Fruit fly (Drosophila melanogaster) whole organism, embryonic: ENCODE results near the gene CG13962.

Source experiments
- Antp ChIP-seq: fragments of 200-800 bp; sonication (Bioruptor generic); optimal IDR thresholded peaks from 3 replicates; lab custom pipeline; 2016; ENCODE audit warnings: missing biosample characterization, missing genetic modification characterization
- BEAF-32 ChIP-seq: fragments of 200-800 bp; sonication (Bioruptor generic); optimal IDR thresholded peaks from 3 replicates; lab custom pipeline; 2017; ENCODE audit warnings: missing biosample characterization, missing genetic modification characterization, mild to moderate bottlenecking, moderate library complexity, missing genetic modification reagents
- CG11085 ChIP-seq: fragments of 200-800 bp; sonication (Bioruptor generic); IDR thresholded peaks from 2 replicates; pipeline ENCODE4 v1.3.6; 2022; ENCODE audit warnings: missing biosample characterization, missing genetic modification characterization
- CG12391 ChIP-seq: fragments of 200-800 bp; sonication (Bioruptor generic); optimal IDR thresholded peaks from 3 replicates; lab custom pipeline; 2018; ENCODE audit warnings: missing biosample characterization, mild to moderate bottlenecking, missing genetic modification characterization, moderate library complexity
- CG13123 ChIP-seq: fragments of 200-800 bp; sonication (Bioruptor generic); optimal IDR thresholded peaks from 2 replicates; lab custom pipeline; 2016; ENCODE audit warnings: missing biosample characterization, missing genetic modification characterization
- CG13775 ChIP-seq: fragments of 200-800 bp; sonication (Bioruptor generic); optimal IDR thresholded peaks from 3 replicates; lab custom pipeline; 2017; ENCODE audit warnings: missing biosample characterization, mild to moderate bottlenecking, missing genetic modification characterization
- CG1529 ChIP-seq: fragments of 200-800 bp; sonication (Bioruptor generic); optimal IDR thresholded peaks from 3 replicates; lab custom pipeline; 2018; ENCODE audit warnings: missing biosample characterization, missing genetic modification characterization
- CG16779 ChIP-seq: fragments of 200-800 bp; sonication (Bioruptor generic); IDR thresholded peaks from 2 replicates; pipeline ENCODE4 v1.3.6; 2022; ENCODE audit warnings: missing biosample characterization, missing genetic modification characterization
- CG16815 ChIP-seq: fragments of 200-800 bp; sonication (Bioruptor generic); optimal IDR thresholded peaks from 3 replicates; lab custom pipeline; 2017; ENCODE audit warnings: missing biosample characterization, mild to moderate bottlenecking, missing genetic modification characterization
- CG16863 ChIP-seq: fragments of 200-800 bp; sonication (Bioruptor generic); optimal IDR thresholded peaks from 3 replicates; lab custom pipeline; 2016; ENCODE audit warnings: missing biosample characterization, missing genetic modification characterization
- CG17568 ChIP-seq: fragments of 200-800 bp; sonication (Bioruptor generic); optimal IDR thresholded peaks from 2 replicates; lab custom pipeline; 2018; ENCODE audit warnings: missing biosample characterization, mild to moderate bottlenecking, missing genetic modification characterization, moderate library complexity
- CG17802 ChIP-seq: fragments of 200-800 bp; sonication (Bioruptor generic); optimal IDR thresholded peaks from 2 replicates; lab custom pipeline; 2018; ENCODE audit warnings: missing biosample characterization, mild to moderate bottlenecking, missing genetic modification characterization, moderate library complexity
- CG17829 ChIP-seq: fragments of 200-800 bp; optimal IDR thresholded peaks from 2 replicates; lab custom pipeline; 2019; ENCODE audit warnings: missing biosample characterization, mild to moderate bottlenecking, missing genetic modification characterization, moderate library complexity
- CG18764 ChIP-seq: fragments of 200-800 bp; sonication (Bioruptor generic); optimal IDR thresholded peaks from 3 replicates; lab custom pipeline; 2016; ENCODE audit warnings: missing biosample characterization, missing genetic modification characterization
- CG2889 ChIP-seq: fragments of 200-800 bp; sonication (Bioruptor generic); IDR thresholded peaks from 3 replicates; pipeline ENCODE4 v1.3.6; 2022; ENCODE audit warnings: missing biosample characterization, missing genetic modification characterization
- CG32772 ChIP-seq: fragments of 200-800 bp; sonication (Bioruptor generic); IDR thresholded peaks from 2 replicates; pipeline ENCODE4 v1.3.6; 2022; ENCODE audit warnings: missing biosample characterization, missing genetic modification characterization
- CG4730 ChIP-seq: fragments of 200-800 bp; sonication (Bioruptor generic); IDR thresholded peaks from 2 replicates; pipeline ENCODE4 v1.3.6; 2022; ENCODE audit warnings: missing biosample characterization, missing genetic modification characterization
- CG7357 ChIP-seq: fragments of 200-800 bp; sonication (Bioruptor generic); IDR thresholded peaks from 3 replicates; pipeline ENCODE4 v1.3.6; 2022; ENCODE audit warnings: missing biosample characterization, missing genetic modification characterization
- CG7786 ChIP-seq: fragments of 200-800 bp; sonication (Bioruptor generic); optimal IDR thresholded peaks from 2 replicates; lab custom pipeline; 2016; ENCODE audit warnings: missing biosample characterization, missing genetic modification characterization
- CG8290 ChIP-seq, 3 experiments: fragments of 200-800 bp; sonication (Bioruptor generic); optimal IDR thresholded peaks; 2 replicates each; lab custom pipeline; 2016 to 2019; ENCODE audit warnings: missing biosample characterization in 3 of 3, missing genetic modification characterization in 3 of 3, mild to moderate bottlenecking in 2 of 3, moderate library complexity in 1 of 3
- CG8359 ChIP-seq: fragments of 200-800 bp; sonication (Bioruptor generic); optimal IDR thresholded peaks from 2 replicates; lab custom pipeline; 2017; ENCODE audit warnings: missing biosample characterization, mild to moderate bottlenecking, missing genetic modification characterization, borderline replicate concordance
- CG8388 ChIP-seq: fragments of 200-800 bp; sonication (Bioruptor generic); optimal IDR thresholded peaks from 2 replicates; lab custom pipeline; 2019; ENCODE audit warnings: missing biosample characterization, mild to moderate bottlenecking, missing genetic modification characterization, moderate library complexity
- Deaf1 ChIP-seq: fragments of 200-800 bp; optimal IDR thresholded peaks from 3 replicates; lab custom pipeline; 2019; ENCODE audit warnings: missing biosample characterization, mild to moderate bottlenecking, missing genetic modification characterization, moderate library complexity
- Dll ChIP-seq: fragments of 200-800 bp; sonication (Bioruptor generic); IDR thresholded peaks from 4 replicates; pipeline ENCODE4 v1.3.6; 2022; ENCODE audit warnings: missing biosample characterization, missing genetic modification characterization; ENCODE audit not compliant: partially characterized antibody
- Elba2 ChIP-seq: fragments of 200-800 bp; sonication (Bioruptor generic); optimal IDR thresholded peaks from 3 replicates; lab custom pipeline; 2016; ENCODE audit warnings: missing biosample characterization, missing genetic modification characterization
- NK7.1 ChIP-seq: fragments of 200-800 bp; sonication (Bioruptor generic); optimal IDR thresholded peaks from 3 replicates; lab custom pipeline; 2016; ENCODE audit warnings: missing biosample characterization, missing genetic modification characterization
- Neu2 ChIP-seq: fragments of 200-800 bp; sonication (Bioruptor generic); optimal IDR thresholded peaks from 3 replicates; lab custom pipeline; 2016; ENCODE audit warnings: missing biosample characterization, missing genetic modification characterization, borderline replicate concordance
- Nf-YA ChIP-seq: fragments of 200-800 bp; sonication (Bioruptor generic); IDR thresholded peaks from 2 replicates; pipeline ENCODE4 v1.3.6; 2022; ENCODE audit warnings: missing biosample characterization, missing genetic modification characterization
- Rfx ChIP-seq: fragments of 200-800 bp; sonication (Bioruptor generic); IDR thresholded peaks from 2 replicates; pipeline ENCODE4 v1.3.6; 2022; ENCODE audit warnings: missing biosample characterization, missing genetic modification characterization
- Xbp1 ChIP-seq: fragments of 200-800 bp; sonication (Bioruptor generic); optimal IDR thresholded peaks from 3 replicates; lab custom pipeline; 2016; ENCODE audit warnings: missing biosample characterization, mild to moderate bottlenecking, missing genetic modification characterization
- Xrp1 ChIP-seq: fragments of 200-800 bp; sonication (Bioruptor generic); IDR thresholded peaks from 2 replicates; pipeline ENCODE4 v1.3.6; 2022; ENCODE audit warnings: missing biosample characterization, missing genetic modification characterization
- ab ChIP-seq: fragments of 200-800 bp; sonication (Bioruptor generic); optimal IDR thresholded peaks from 2 replicates; lab custom pipeline; 2016; ENCODE audit warnings: missing biosample characterization, missing genetic modification characterization
- ap ChIP-seq: fragments of 200-800 bp; sonication (Bioruptor generic); IDR thresholded peaks from 2 replicates; pipeline ENCODE4 v1.3.6; 2022; ENCODE audit warnings: missing biosample characterization, missing genetic modification characterization
- bab2 ChIP-seq: fragments of 200-800 bp; sonication (Bioruptor generic); optimal IDR thresholded peaks from 2 replicates; lab custom pipeline; 2016; ENCODE audit warnings: missing biosample characterization, missing genetic modification characterization
- btn ChIP-seq: fragments of 200-800 bp; sonication (Bioruptor generic); optimal IDR thresholded peaks from 2 replicates; lab custom pipeline; 2016; ENCODE audit warnings: missing biosample characterization, missing genetic modification characterization
- cwo ChIP-seq: fragments of 200-800 bp; sonication (Bioruptor generic); optimal IDR thresholded peaks from 3 replicates; lab custom pipeline; 2017; ENCODE audit warnings: missing biosample characterization, missing genetic modification characterization, mild to moderate bottlenecking, moderate library complexity, missing genetic modification reagents
- da ChIP-seq: fragments of 200-800 bp; sonication (Bioruptor generic); optimal IDR thresholded peaks from 2 replicates; lab custom pipeline; 2016; ENCODE audit warnings: missing biosample characterization, missing genetic modification characterization
- eve ChIP-seq, 2 experiments: fragments of >200 bp; optimal IDR thresholded peaks; 2 replicates each; lab custom pipeline; 2017; ENCODE audit warnings: missing biosample characterization in 2 of 2, missing genetic modification characterization in 2 of 2
- fru ChIP-seq: fragments of >200 bp; optimal IDR thresholded peaks from 2 replicates; lab custom pipeline; 2017
- h ChIP-seq: fragments of >200 bp; optimal IDR thresholded peaks from 2 replicates; lab custom pipeline; 2017
- ham ChIP-seq: fragments of 200-800 bp; sonication (Bioruptor generic); IDR thresholded peaks from 2 replicates; pipeline ENCODE4 v1.3.6; 2022; ENCODE audit warnings: missing biosample characterization, missing genetic modification characterization
- ind ChIP-seq: fragments of 200-800 bp; sonication (Bioruptor generic); optimal IDR thresholded peaks from 3 replicates; lab custom pipeline; 2016; ENCODE audit warnings: missing biosample characterization, missing genetic modification characterization
- mirr ChIP-seq: fragments of 200-800 bp; sonication (Bioruptor generic); optimal IDR thresholded peaks from 3 replicates; lab custom pipeline; 2018; ENCODE audit warnings: missing biosample characterization, mild to moderate bottlenecking, missing genetic modification characterization
- mld ChIP-seq: fragments of 200-800 bp; sonication (Bioruptor generic); IDR thresholded peaks from 3 replicates; pipeline ENCODE4 v1.3.6; 2022; ENCODE audit warnings: missing biosample characterization, missing genetic modification characterization; ENCODE audit not compliant: partially characterized antibody
- nerfin-1 ChIP-seq: fragments of 200-800 bp; sonication (Bioruptor generic); optimal IDR thresholded peaks from 3 replicates; lab custom pipeline; 2019; ENCODE audit warnings: missing biosample characterization, mild to moderate bottlenecking, missing genetic modification characterization, moderate library complexity
- oc ChIP-seq: fragments of 200-800 bp; sonication (Bioruptor generic); optimal IDR thresholded peaks from 2 replicates; lab custom pipeline; 2018; ENCODE audit warnings: missing biosample characterization, mild to moderate bottlenecking, missing genetic modification characterization, moderate library complexity
- pb ChIP-seq: fragments of 200-800 bp; sonication (Bioruptor generic); optimal IDR thresholded peaks from 3 replicates; lab custom pipeline; 2016; ENCODE audit warnings: missing biosample characterization, missing genetic modification characterization
- shn ChIP-seq: fragments of 200-800 bp; sonication (Bioruptor generic); optimal IDR thresholded peaks from 3 replicates; lab custom pipeline; 2016; ENCODE audit warnings: missing biosample characterization, missing genetic modification characterization
- sob ChIP-seq: fragments of 200-800 bp; sonication (Bioruptor generic); IDR thresholded peaks from 2 replicates; pipeline ENCODE4 v1.3.6; 2022; ENCODE audit warnings: missing biosample characterization, missing genetic modification characterization
- sr ChIP-seq: fragments of 200-800 bp; sonication (Bioruptor generic); IDR thresholded peaks from 3 replicates; pipeline ENCODE4 v1.3.6; 2022; ENCODE audit warnings: missing biosample characterization, missing genetic modification characterization
- tio ChIP-seq: fragments of 200-800 bp; sonication (Bioruptor generic); optimal IDR thresholded peaks from 2 replicates; lab custom pipeline; 2017; ENCODE audit warnings: missing biosample characterization, missing genetic modification characterization, inconsistent platforms
- zen ChIP-seq: fragments of 200-800 bp; sonication (Bioruptor generic); optimal IDR thresholded peaks from 3 replicates; lab custom pipeline; 2018; ENCODE audit warnings: missing biosample characterization, mild to moderate bottlenecking, missing genetic modification characterization, moderate library complexity

CG13962 gene

dm6 chr2L:19796111-19796451, 18.3 kb downstream of the CG13962 start, which contains the start of gene sick (continued):
- TF ChIP-seq CG13123 (GFP tag; lab: Kevin White, UChicago) (no peak), da (no peak), nerfin-1 (peak; percentile 19), CG17802 (tag; lab: Kevin White, UChicago) (no peak), ap (GFP tag; lab: Robert Waterston, UW) (no peak), BEAF-32 (GFP tag; lab: Kevin White, UChicago) (no peak), Nf-YA (GFP tag; lab: Robert Waterston, UW) (no peak), CG13775 (GFP tag; lab: Kevin White, UChicago) (peak; percentile 40), ham (GFP tag; lab: Robert Waterston, UW) (no peak), CG8359 (GFP tag; lab: Kevin White, UChicago) (peak; percentile 28), CG4730 (GFP tag; lab: Robert Waterston, UW) (no peak), Deaf1 (tag; lab: Kevin White, UChicago) (peak; percentile 0), tio (GFP tag; lab: Kevin White, UChicago) (no peak), sr (GFP tag; lab: Robert Waterston, UW) (no peak; the same call in 2 of the 3 replicates), CG7357 (0 out of 3 replicates have a peak, but pooled peaks have one; percentile 1), ab (GFP tag; lab: Kevin White, UChicago) (no peak), pb (GFP tag; lab: Kevin White, UChicago) (no peak), bab2 (GFP tag; lab: Kevin White, UChicago) (no peak), eve (GFP tag; optimal IDR thresholded peaks at IDR 0.05; lab: Kevin White, UChicago) (no peak), CG8290 (GFP tag; optimal IDR thresholded peaks at IDR 0.05; lab: Kevin White, UChicago) (no peak), CG8290 (tag; optimal IDR thresholded peaks at IDR 0.05; lab: Kevin White, UChicago) (no peak), CG17568 (GFP tag; lab: Kevin White, UChicago) (no peak), sob (GFP tag; lab: Robert Waterston, UW) (peak; percentile 13; the same call in 1 of the 2 replicates), mirr (GFP tag; lab: Kevin White, UChicago) (peak; percentile 27), Xrp1 (no peak), zen (tag; lab: Kevin White, UChicago) (no peak), Xbp1 (GFP tag; lab: Kevin White, UChicago) (no peak), shn (GFP tag; lab: Kevin White, UChicago) (no peak), Rfx (GFP tag; lab: Robert Waterston, UW) (no peak; the same call in 1 of the 2 replicates), Neu2 (GFP tag; lab: Kevin White, UChicago) (no peak), CG2889 (no peak), btn (GFP tag; lab: Kevin White, UChicago) (no peak), fru (lab: Kevin White, UChicago) (no peak), ind (GFP tag; lab: Kevin White, UChicago) (no peak), NK7.1 (GFP tag; lab: Kevin White, UChicago) (no peak), h (lab: Kevin White, UChicago) (no peak), CG16779 (GFP tag; lab: Robert Waterston, UW) (0 out of 2 replicates have a peak, but pooled peaks have one; percentile 29), CG7786 (GFP tag; lab: Kevin White, UChicago) (no peak), oc (tag; lab: Kevin White, UChicago) (no peak), CG8388 (GFP tag; lab: Kevin White, UChicago) (peak; percentile 14), Antp (GFP tag; lab: Kevin White, UChicago) (no peak), CG32772 (GFP tag; lab: Robert Waterston, UW) (no peak; the same call in 1 of the 2 replicates), CG16815 (GFP tag; lab: Kevin White, UChicago) (no peak), mld (GFP tag; lab: Robert Waterston, UW) (no peak), CG11085 (no peak), CG17829 (tag; lab: Kevin White, UChicago) (no peak), CG16863 (no peak), Dll (GFP tag; lab: Robert Waterston, UW) (0 out of 4 replicates have a peak, but pooled peaks have one; percentile 8), CG1529 (GFP tag; lab: Kevin White, UChicago) (no peak), CG18764 (no peak), CG12391 (tag; lab: Kevin White, UChicago) (peak; percentile 35), cwo (GFP tag; lab: Kevin White, UChicago) (no peak), Elba2 (GFP tag; lab: Kevin White, UChicago) (no peak)
